Worm (Caenorhabditis elegans): Measurements from ENCODE around the gene smc-3.

The smc-3 gene

DNA sequence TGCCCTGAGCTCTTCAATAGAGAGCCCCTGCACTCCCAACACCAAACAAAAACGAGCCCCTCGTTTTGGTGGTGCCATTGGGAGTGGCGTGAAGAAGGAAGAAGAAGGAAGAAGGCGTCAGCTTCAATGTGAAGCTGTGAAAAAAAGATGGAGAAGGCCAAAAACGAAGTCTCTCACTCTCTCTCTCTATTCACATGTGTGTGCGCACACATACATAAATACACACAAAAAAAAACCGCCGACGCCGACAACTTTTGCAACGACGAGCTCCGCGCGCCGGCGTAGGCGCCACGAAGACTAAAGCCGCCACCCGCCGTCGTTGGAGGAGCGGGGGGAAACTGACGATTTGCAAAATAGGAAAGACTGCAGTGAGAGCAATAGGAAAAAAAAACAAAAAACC lies 45.4 kb downstream of the smc-3 start:
- TF ChIP-seq W03F9.2 (tag; optimal IDR thresholded peaks at IDR 0.05) (no peak), dao-5 (tag; optimal IDR thresholded peaks at IDR 0.05) (no peak), him-1 (tag; optimal IDR thresholded peaks at IDR 0.05) (peak; percentile 23)

DNA sequence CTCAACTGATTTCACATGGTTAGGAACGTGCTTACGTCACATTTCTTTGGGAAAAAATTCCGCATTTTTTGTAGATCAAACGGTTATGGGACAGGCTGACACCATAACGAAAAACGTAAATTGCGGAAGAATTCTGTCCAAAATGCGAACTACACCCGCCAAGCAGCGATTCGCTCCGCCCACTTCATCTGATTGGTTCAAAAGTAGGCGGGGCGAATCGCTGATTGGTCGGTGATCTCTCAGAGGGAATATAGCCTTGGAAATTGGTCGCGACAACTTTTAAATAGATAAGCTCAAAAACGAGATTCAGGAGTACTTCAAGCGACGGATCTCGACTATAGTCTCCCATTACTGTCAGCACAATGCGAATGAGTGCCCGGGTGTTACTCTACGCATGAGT lies 46.9 kb downstream of the smc-3 start:
- TF ChIP-seq W03F9.2 (tag; optimal IDR thresholded peaks at IDR 0.05) (no peak), dao-5 (tag; optimal IDR thresholded peaks at IDR 0.05) (no peak), him-1 (tag; optimal IDR thresholded peaks at IDR 0.05) (no peak)

DNA sequence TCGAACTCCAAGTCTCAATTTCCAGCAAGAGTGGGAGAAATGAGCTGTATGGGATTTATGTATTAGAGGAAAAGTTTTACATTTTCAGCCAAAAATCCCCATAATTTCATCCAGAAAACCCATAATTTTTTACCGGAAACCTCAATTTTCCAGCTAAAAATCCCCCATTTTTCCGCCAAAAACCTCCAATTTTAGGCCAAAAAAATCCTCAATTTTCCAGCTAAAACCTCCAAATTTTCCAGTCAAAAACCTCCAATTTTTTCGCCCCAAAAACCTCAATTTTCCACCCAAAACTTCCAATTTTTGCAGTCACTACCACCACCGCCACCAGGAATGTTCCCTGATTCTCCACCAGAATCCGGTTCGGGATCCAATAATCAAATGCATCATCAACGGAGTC lies 50.8 kb downstream of the smc-3 start:
- TF ChIP-seq him-1 (tag; optimal IDR thresholded peaks at IDR 0.05) (no peak), W03F9.2 (tag; optimal IDR thresholded peaks at IDR 0.05) (no peak), dao-5 (tag; optimal IDR thresholded peaks at IDR 0.05) (no peak)

DNA sequence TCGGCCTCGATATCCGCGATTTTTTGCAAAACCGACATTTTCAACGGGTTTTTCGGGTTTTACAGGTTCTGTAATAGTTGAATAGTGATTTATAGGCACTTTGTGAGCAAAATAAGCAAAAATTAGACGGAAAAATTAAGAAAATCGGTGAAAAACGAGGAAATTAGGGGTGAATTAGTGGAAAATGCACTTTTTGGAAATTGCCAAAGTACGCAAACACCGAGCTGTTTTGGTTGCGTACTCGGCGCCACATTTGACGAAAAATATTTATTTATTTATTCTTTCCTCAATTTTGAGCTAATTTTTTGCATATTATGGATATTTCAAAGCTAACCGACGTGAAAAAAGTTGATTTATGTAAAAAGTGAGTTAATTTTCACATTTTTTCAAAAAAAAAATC lies 52.3 kb downstream of the smc-3 start, which contains the start of the genes T28D6.6 and pen-2:
Gene T28D6.6, minus strand, starts transcription at position 68 of the 400 bp plus-strand sequence.
Gene pen-2, plus strand, starts transcription at position 282 of the 400 bp plus-strand sequence.
- TF ChIP-seq W03F9.2 (tag; optimal IDR thresholded peaks at IDR 0.05) (no peak), him-1 (tag; optimal IDR thresholded peaks at IDR 0.05) (peak; percentile 20)

DNA sequence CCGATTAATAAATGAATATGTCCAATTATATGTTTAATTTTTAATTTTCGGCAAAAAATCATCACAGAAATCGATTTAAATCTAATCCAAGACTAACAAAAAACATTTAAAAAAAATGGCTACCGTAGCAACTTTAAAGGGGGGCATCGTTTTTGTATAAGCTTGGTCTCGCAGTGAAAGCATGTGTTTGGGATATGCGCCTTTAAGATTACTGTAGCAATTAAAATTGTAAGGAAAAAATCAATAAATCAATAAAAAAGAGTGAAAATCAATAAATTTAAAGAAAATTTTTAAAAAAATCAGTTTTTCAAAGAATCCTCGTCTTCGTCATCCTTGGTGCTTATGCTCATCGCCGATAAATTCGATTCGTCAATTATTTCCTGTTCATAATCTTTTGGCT lies 53.4 kb downstream of the smc-3 start:
- TF ChIP-seq W03F9.2 (tag; optimal IDR thresholded peaks at IDR 0.05): peak; percentile 63
- no peak for TF ChIP-seq him-1 (tag; optimal IDR thresholded peaks at IDR 0.05)

DNA sequence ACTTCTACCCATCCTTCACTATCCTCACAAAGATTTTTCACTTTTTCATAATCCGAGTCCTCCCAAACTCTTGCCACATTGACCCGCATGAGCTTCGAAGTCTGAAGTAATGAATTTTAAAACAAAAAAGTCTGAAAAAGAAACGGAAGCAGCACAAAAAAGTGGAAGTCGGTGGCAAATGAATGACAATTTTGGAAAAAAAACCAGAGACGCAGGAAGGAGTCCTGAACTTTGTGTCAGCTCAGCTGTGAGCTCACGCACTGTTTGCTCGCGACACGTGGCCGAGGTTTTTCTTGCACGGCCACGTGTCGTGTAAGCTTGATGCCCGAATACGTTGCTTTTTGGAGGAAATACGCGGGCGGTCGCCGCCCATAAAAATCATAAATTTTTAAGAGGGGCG lies 55.7 kb downstream of the smc-3 start, which contains the start of gene T28D6.7:
Gene T28D6.7, minus strand, starts transcription at position 101 of the 400 bp plus-strand sequence.
- TF ChIP-seq him-1 (tag; optimal IDR thresholded peaks at IDR 0.05): no peak
- TF ChIP-seq W03F9.2 (tag; optimal IDR thresholded peaks at IDR 0.05): no peak
- no peak for TF ChIP-seq dao-5 (tag; optimal IDR thresholded peaks at IDR 0.05)

DNA sequence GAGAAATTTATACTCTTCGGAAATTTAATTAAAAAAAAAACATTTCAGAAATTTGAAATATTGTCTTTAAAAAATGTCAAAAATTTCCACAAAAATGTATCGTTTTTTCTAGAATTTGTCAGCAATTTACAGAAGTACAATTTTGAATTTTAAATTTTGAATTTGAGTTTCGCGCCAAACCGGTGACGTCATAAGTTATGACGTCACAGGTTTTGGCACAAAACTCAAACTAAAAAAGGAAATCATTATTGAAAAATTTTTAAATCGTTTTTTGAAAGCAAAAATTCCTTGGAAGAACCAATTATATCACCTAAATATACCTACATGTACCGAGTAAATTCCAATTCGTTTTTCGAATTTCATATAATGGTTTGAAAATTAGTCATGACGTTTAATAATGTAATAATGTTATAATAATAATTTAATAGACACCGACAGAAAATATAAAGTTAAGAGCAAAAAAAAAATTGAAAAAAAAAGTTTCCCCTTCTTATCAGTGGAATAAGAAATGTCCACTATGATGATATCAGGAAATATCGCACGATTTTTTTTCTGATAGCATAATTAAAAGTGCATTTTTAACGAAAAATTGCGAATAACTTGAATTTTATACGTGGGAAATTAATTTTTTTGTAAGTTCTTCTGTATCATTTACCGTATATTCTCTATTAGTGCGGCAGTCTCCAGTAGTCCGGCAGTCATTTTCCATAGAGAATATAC lies 59.6 kb downstream of the smc-3 start:
- TF ChIP-seq W03F9.2 (tag; optimal IDR thresholded peaks at IDR 0.05) (no peak), dao-5 (tag; optimal IDR thresholded peaks at IDR 0.05) (no peak), him-1 (tag; optimal IDR thresholded peaks at IDR 0.05) (no peak)

DNA sequence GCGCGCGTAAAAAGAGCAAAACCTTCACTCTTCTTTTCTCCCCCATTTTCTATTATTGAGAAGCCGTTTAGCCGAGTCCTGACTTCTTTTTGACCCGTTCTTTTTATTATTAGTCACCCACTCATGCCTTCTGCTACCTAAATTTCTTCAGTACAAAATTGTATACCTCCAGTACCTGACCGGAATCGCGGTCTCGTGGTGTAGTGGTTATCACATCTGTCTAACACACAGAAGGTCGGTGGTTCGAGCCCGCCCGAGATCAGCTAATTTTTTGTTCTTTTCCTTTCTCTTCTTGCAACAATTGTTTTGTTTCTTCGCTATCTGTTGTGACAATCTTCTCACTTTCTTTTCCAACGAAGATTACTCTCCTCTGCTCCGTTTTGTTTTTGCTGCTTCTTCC lies 62.1 kb downstream of the smc-3 start:
- TF ChIP-seq dao-5 (tag; optimal IDR thresholded peaks at IDR 0.05) (no peak), W03F9.2 (tag; optimal IDR thresholded peaks at IDR 0.05) (no peak), him-1 (tag; optimal IDR thresholded peaks at IDR 0.05) (no peak)

DNA sequence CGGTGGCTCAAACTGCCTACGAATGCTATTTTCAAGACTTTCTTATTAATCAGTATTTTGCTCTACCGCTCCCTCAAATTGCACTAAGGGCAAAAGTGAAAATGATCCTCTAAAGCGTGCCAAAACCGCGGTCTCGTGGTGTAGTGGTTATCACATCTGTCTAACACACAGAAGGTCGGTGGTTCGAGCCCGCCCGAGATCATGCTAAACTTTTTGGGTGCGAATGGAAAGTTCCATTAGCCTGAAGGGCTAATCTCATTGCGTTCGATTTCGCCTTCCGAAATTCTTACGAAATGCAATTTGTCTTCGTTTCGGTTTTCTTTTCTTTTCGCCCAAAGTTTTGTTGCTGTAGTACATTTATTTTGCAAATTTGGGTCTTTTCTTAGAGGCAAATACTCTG lies 62.8 kb downstream of the smc-3 start:
- TF ChIP-seq dao-5 (tag; optimal IDR thresholded peaks at IDR 0.05) (no peak), him-1 (tag; optimal IDR thresholded peaks at IDR 0.05) (no peak), W03F9.2 (tag; optimal IDR thresholded peaks at IDR 0.05) (no peak)

Measured in whole organism, L4/young adult.